Fruit fly (Drosophila melanogaster) whole organism, prepupa: ENCODE data around the gene gammaTub37C.

Experiments used
- Blimp-1 ChIP-seq: fragments of 200-800 bp; sonication (Bioruptor generic); optimal IDR thresholded peaks from 3 replicates; lab custom pipeline; 2017; ENCODE audit warnings: missing biosample characterization, missing genetic modification characterization, mild to moderate bottlenecking, moderate library complexity, missing genetic modification reagents
- CG11762 ChIP-seq: fragments of 200-800 bp; sonication (Bioruptor generic); optimal IDR thresholded peaks from 3 replicates; lab custom pipeline; 2016; ENCODE audit warnings: missing biosample characterization, missing genetic modification characterization; ENCODE audit not compliant: insufficient read depth
- CG11902 ChIP-seq: fragments of 200-800 bp; sonication (Bioruptor generic); optimal IDR thresholded peaks from 3 replicates; lab custom pipeline; 2016; ENCODE audit warnings: missing biosample characterization, missing genetic modification characterization
- CG15336 ChIP-seq: fragments of 200-800 bp; sonication (Bioruptor generic); IDR thresholded peaks from 2 replicates; pipeline ENCODE4 v1.3.6; 2022; ENCODE audit warnings: missing biosample characterization, missing genetic modification characterization
- CG1621 ChIP-seq: fragments of 200-800 bp; sonication (Bioruptor generic); optimal IDR thresholded peaks from 3 replicates; lab custom pipeline; 2018; ENCODE audit warnings: missing biosample characterization, mild to moderate bottlenecking, missing genetic modification characterization
- CG16779 ChIP-seq: fragments of 200-800 bp; sonication (Bioruptor generic); optimal IDR thresholded peaks from 3 replicates; lab custom pipeline; 2017; ENCODE audit warnings: missing biosample characterization, mild to moderate bottlenecking, missing genetic modification characterization
- CG3032 ChIP-seq: fragments of 200-800 bp; optimal IDR thresholded peaks from 2 replicates; lab custom pipeline; 2019; ENCODE audit warnings: missing biosample characterization, mild to moderate bottlenecking, missing genetic modification characterization, moderate library complexity
- CG32006 ChIP-seq: fragments of 200-800 bp; sonication (Bioruptor generic); optimal IDR thresholded peaks from 3 replicates; lab custom pipeline; 2017; ENCODE audit warnings: missing biosample characterization, mild to moderate bottlenecking, missing genetic modification characterization
- CG34406 ChIP-seq: fragments of 200-800 bp; sonication (Bioruptor generic); optimal IDR thresholded peaks from 3 replicates; lab custom pipeline; 2016; ENCODE audit warnings: missing biosample characterization, missing genetic modification characterization
- CG3919 ChIP-seq: fragments of 200-800 bp; sonication (Bioruptor generic); optimal IDR thresholded peaks from 3 replicates; lab custom pipeline; 2016; ENCODE audit warnings: missing biosample characterization, missing genetic modification characterization
- CG4318 ChIP-seq: fragments of 200-800 bp; sonication (Bioruptor generic); optimal IDR thresholded peaks from 3 replicates; lab custom pipeline; 2017; ENCODE audit warnings: missing biosample characterization, mild to moderate bottlenecking, missing genetic modification characterization
- CG6792 ChIP-seq: fragments of 200-800 bp; sonication (Bioruptor generic); optimal IDR thresholded peaks from 3 replicates; lab custom pipeline; 2016; ENCODE audit warnings: missing biosample characterization, missing genetic modification characterization
- CG6808 ChIP-seq: fragments of 200-800 bp; sonication (Bioruptor generic); optimal IDR thresholded peaks from 3 replicates; lab custom pipeline; 2017; ENCODE audit warnings: missing biosample characterization, missing genetic modification characterization, mild to moderate bottlenecking, moderate library complexity, missing genetic modification reagents
- CG6854 ChIP-seq: fragments of 200-800 bp; sonication (Bioruptor generic); optimal IDR thresholded peaks from 2 replicates; lab custom pipeline; 2017; ENCODE audit warnings: missing biosample characterization, mild to moderate bottlenecking, missing genetic modification characterization
- CG7368 ChIP-seq: fragments of 200-800 bp; sonication (Bioruptor generic); optimal IDR thresholded peaks from 3 replicates; lab custom pipeline; 2016; ENCODE audit warnings: missing biosample characterization, missing genetic modification characterization
- CG8632 ChIP-seq: fragments of 200-800 bp; sonication (Bioruptor generic); optimal IDR thresholded peaks from 3 replicates; lab custom pipeline; 2016; ENCODE audit warnings: missing biosample characterization, missing genetic modification characterization
- Eip75B ChIP-seq: fragments of 200-800 bp; sonication (Bioruptor generic); optimal IDR thresholded peaks from 3 replicates; lab custom pipeline; 2016; ENCODE audit warnings: missing biosample characterization, missing genetic modification characterization
- Eip78C ChIP-seq: fragments of 200-800 bp; sonication (Bioruptor generic); peaks from one replicate; lab custom pipeline; 2016; ENCODE audit warnings: missing biosample characterization, missing genetic modification characterization
- Eip93F ChIP-seq: fragments of 200-800 bp; sonication (Bioruptor generic); optimal IDR thresholded peaks from 2 replicates; lab custom pipeline; 2016; ENCODE audit warnings: missing biosample characterization, mild to moderate bottlenecking, missing genetic modification characterization
- Ets21C ChIP-seq: fragments of 200-800 bp; sonication (Bioruptor generic); optimal IDR thresholded peaks from 3 replicates; lab custom pipeline; 2016; ENCODE audit warnings: missing biosample characterization, missing genetic modification characterization
- Gug ChIP-seq: fragments of 200-800 bp; sonication (Bioruptor generic); IDR thresholded peaks from 2 replicates; pipeline ENCODE4 v1.3.6; 2022; ENCODE audit warnings: missing biosample characterization, missing genetic modification characterization
- Hr38 ChIP-seq: sonication (Bioruptor generic); optimal IDR thresholded peaks from 2 replicates; lab custom pipeline; 2016; ENCODE audit warnings: missing biosample characterization, missing genetic modification characterization
- Hr4 ChIP-seq: fragments of 200-800 bp; sonication (Bioruptor generic); optimal IDR thresholded peaks from 3 replicates; lab custom pipeline; 2016; ENCODE audit warnings: missing biosample characterization, missing genetic modification characterization
- Lpt ChIP-seq: fragments of 200-800 bp; sonication (Bioruptor generic); optimal IDR thresholded peaks from 3 replicates; lab custom pipeline; 2016; ENCODE audit warnings: missing biosample characterization, missing genetic modification characterization
- Met ChIP-seq: fragments of 200-800 bp; sonication (Bioruptor generic); optimal IDR thresholded peaks from 3 replicates; lab custom pipeline; 2016; ENCODE audit warnings: missing biosample characterization, missing genetic modification characterization
- OdsH ChIP-seq: fragments of 200-800 bp; sonication (Bioruptor generic); optimal IDR thresholded peaks from 3 replicates; lab custom pipeline; 2016; ENCODE audit warnings: missing biosample characterization, missing genetic modification characterization
- Smox ChIP-seq: fragments of 200-800 bp; sonication (Bioruptor generic); optimal IDR thresholded peaks from 3 replicates; lab custom pipeline; 2016; ENCODE audit warnings: missing biosample characterization, missing genetic modification characterization
- Sox102F ChIP-seq: fragments of 200-800 bp; sonication (Bioruptor generic); optimal IDR thresholded peaks from 2 replicates; lab custom pipeline; 2016; ENCODE audit warnings: missing biosample characterization, mild to moderate bottlenecking, missing genetic modification characterization
- Sox14 ChIP-seq: fragments of 200-800 bp; sonication (Bioruptor generic); optimal IDR thresholded peaks from 3 replicates; lab custom pipeline; 2016; ENCODE audit warnings: missing biosample characterization, missing genetic modification characterization
- Sox15 ChIP-seq: fragments of 200-800 bp; sonication (Bioruptor generic); optimal IDR thresholded peaks from 3 replicates; lab custom pipeline; 2016; ENCODE audit warnings: missing biosample characterization, missing genetic modification characterization
- achi ChIP-seq: fragments of 200-800 bp; sonication (Bioruptor generic); optimal IDR thresholded peaks from 3 replicates; lab custom pipeline; 2016; ENCODE audit warnings: missing biosample characterization, missing genetic modification characterization
- acj6 ChIP-seq: fragments of 200-800 bp; sonication (Bioruptor generic); optimal IDR thresholded peaks from 3 replicates; lab custom pipeline; 2016; ENCODE audit warnings: missing biosample characterization, missing genetic modification characterization
- cyc ChIP-seq: fragments of 200-800 bp; sonication (Bioruptor generic); optimal IDR thresholded peaks from 3 replicates; lab custom pipeline; 2016; ENCODE audit warnings: missing biosample characterization, missing genetic modification characterization
- dsx ChIP-seq: fragments of 200-800 bp; optimal IDR thresholded peaks from 3 replicates; lab custom pipeline; 2019; ENCODE audit warnings: missing biosample characterization, mild to moderate bottlenecking, missing genetic modification characterization, moderate library complexity; ENCODE audit not compliant: poor library complexity, severe bottlenecking
- esn ChIP-seq: fragments of 200-800 bp; sonication (Bioruptor generic); optimal IDR thresholded peaks from 2 replicates; lab custom pipeline; 2016; ENCODE audit warnings: missing biosample characterization, mild to moderate bottlenecking, missing genetic modification characterization, moderate library complexity
- fd59A ChIP-seq: fragments of 200-800 bp; sonication (Bioruptor generic); optimal IDR thresholded peaks from 2 replicates; lab custom pipeline; 2017; ENCODE audit warnings: missing biosample characterization, mild to moderate bottlenecking, missing genetic modification characterization, missing genetic modification reagents
- fd85E ChIP-seq: fragments of 200-800 bp; sonication (Bioruptor generic); optimal IDR thresholded peaks from 3 replicates; lab custom pipeline; 2016; ENCODE audit warnings: missing biosample characterization, missing genetic modification characterization
- fkh ChIP-seq: fragments of 200-800 bp; sonication (Bioruptor generic); optimal IDR thresholded peaks from 3 replicates; lab custom pipeline; 2017; ENCODE audit warnings: missing biosample characterization, mild to moderate bottlenecking, missing genetic modification characterization, moderate library complexity
- lz ChIP-seq: fragments of 200-800 bp; sonication (Bioruptor generic); optimal IDR thresholded peaks from 3 replicates; lab custom pipeline; 2016; ENCODE audit warnings: missing biosample characterization, missing genetic modification characterization
- pdm3 ChIP-seq: fragments of 200-800 bp; sonication (Bioruptor generic); optimal IDR thresholded peaks from 3 replicates; lab custom pipeline; 2016; ENCODE audit warnings: missing biosample characterization, missing genetic modification characterization
- spab ChIP-seq: fragments of 200-800 bp; sonication (Bioruptor generic); optimal IDR thresholded peaks from 2 replicates; lab custom pipeline; 2017; ENCODE audit warnings: missing biosample characterization, mild to moderate bottlenecking, missing genetic modification characterization, missing genetic modification reagents
- ss ChIP-seq, 2 experiments: fragments of 200-800 bp; sonication (Bioruptor generic); optimal IDR thresholded peaks; 2 replicates in 1 of 2; 3 replicates in 1 of 2; lab custom pipeline; 2017 to 2018; ENCODE audit warnings: mild to moderate bottlenecking in 2 of 2, missing biosample characterization in 2 of 2, missing genetic modification characterization in 2 of 2, moderate library complexity in 1 of 2
- svp ChIP-seq: fragments of 200-800 bp; sonication (Bioruptor generic); peaks from one replicate; lab custom pipeline; 2016; ENCODE audit warnings: missing biosample characterization, missing genetic modification characterization

The gammaTub37C gene

DNA sequence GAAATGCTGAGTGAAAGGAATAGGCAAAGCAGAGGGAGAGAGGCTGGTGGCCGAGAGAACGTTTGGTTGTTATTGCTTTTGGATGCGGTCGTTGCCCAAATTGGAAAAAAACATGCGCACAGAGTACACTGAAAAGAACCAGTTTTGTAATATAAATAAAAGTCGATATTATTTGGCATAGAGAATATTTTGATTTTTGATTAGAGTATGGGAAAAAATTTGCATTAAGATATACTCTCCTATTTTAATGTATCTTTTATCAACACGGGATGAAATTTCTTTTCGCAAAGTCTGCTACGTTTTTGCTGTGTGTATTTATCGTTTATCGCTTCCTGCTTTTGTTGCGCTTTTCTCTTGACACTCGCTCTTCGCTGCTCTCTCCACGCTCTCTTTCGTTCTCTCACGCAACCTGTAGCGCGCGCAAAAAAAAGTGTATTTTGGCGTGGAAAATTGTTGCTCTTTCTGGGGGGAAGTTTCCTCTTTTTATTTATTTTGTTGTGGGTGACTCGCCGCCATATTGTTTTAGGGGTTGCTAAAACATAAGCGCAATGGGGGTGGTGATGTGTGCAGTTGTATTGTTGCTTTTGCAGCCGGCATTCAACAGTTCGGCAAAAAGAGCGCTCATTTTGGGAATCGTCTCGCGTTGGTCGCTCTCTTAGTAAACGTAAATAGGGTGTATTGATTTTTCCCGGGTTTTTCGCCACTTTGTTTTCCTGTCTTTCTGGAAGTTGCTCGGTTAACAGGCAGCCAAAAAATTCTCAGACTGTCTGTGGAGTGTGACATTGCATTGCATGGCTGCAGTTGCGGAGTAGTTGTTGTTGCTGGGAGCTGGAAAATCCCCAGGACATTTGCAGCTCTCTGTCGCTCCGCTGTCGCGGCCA, 20.4 kb downstream of the gammaTub37C start (continued):
- peak; percentile 83 for TF ChIP-seq CG1621 (tag; lab: Kevin White, UChicago)
- TF ChIP-seq fd85E, result peak; percentile 83
- peak; percentile 89 for TF ChIP-seq CG6854 (GFP tag; lab: Kevin White, UChicago)
- TF ChIP-seq CG8632, result peak; percentile 92
- TF ChIP-seq Sox14 (GFP tag; lab: Kevin White, UChicago), result peak; percentile 96
- TF ChIP-seq Smox, result peak; percentile 97
- peak; percentile 72 for TF ChIP-seq fkh (GFP tag; lab: Kevin White, UChicago)
- peak; percentile 94 for TF ChIP-seq cyc
- TF ChIP-seq OdsH (GFP tag; lab: Kevin White, UChicago), result peak; percentile 97
- TF ChIP-seq CG16779 (tag; lab: Kevin White, UChicago), result peak; percentile 88
- TF ChIP-seq Lpt, result peak; percentile 96
- TF ChIP-seq CG7368 (GFP tag; lab: Kevin White, UChicago), result peak; percentile 95
- TF ChIP-seq fd59A (GFP tag; lab: Kevin White, UChicago), result peak; percentile 79
- peak; percentile 97 for TF ChIP-seq Eip75B (GFP tag; lab: Kevin White, UChicago)
- TF ChIP-seq Blimp-1 (GFP tag; lab: Kevin White, UChicago), result peak; percentile 76
- peak; percentile 98 for TF ChIP-seq svp (GFP tag; lab: Kevin White, UChicago)
- peak; percentile 82 for TF ChIP-seq Hr38 (GFP tag; lab: Kevin White, UChicago)
- peak; percentile 99 for TF ChIP-seq CG15336
- peak; percentile 97 for TF ChIP-seq esn (GFP tag; lab: Kevin White, UChicago)
- peak; percentile 94 for TF ChIP-seq CG11762 (GFP tag; lab: Kevin White, UChicago)
- peak; percentile 97 for TF ChIP-seq Gug (GFP tag; lab: Robert Waterston, UW)
- peak; percentile 85 for TF ChIP-seq Eip93F (GFP tag; lab: Kevin White, UChicago)
- peak; percentile 95 for TF ChIP-seq CG34406
- TF ChIP-seq acj6 (GFP tag; lab: Kevin White, UChicago), result peak; percentile 96
- peak; percentile 97 for TF ChIP-seq achi (GFP tag; lab: Kevin White, UChicago)
- TF ChIP-seq Met (GFP tag; lab: Kevin White, UChicago), result peak; percentile 97
- TF ChIP-seq pdm3, result peak; percentile 94
- TF ChIP-seq CG3919, result peak; percentile 97

DNA sequence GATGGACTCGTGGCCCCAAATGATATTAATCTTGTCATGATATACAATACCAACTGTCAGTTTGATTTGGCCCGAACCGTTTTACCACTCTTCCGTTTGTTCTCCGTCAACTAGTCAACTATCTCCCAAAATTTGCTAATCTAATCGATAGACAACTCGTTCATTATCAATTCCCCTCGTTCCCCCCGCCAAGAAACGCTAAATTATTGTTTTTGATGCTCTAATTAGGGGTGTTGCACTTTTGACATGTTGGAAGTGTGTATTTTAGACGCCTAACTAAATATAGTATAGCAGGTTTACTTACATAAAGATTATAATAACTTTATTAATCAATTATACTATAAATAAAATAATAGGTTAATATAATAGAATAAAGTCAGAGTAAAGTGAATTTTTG, 21.6 kb downstream of the gammaTub37C start:
- TF ChIP-seq CG15336 (no peak), dsx (no peak), CG6808 (GFP tag; lab: Kevin White, UChicago) (no peak), pdm3 (no peak), CG7368 (GFP tag; lab: Kevin White, UChicago) (no peak), fd59A (GFP tag; lab: Kevin White, UChicago) (no peak), CG16779 (tag; lab: Kevin White, UChicago) (no peak), CG3032 (tag; lab: Kevin White, UChicago) (no peak), Ets21C (GFP tag; lab: Kevin White, UChicago) (no peak), Gug (GFP tag; lab: Robert Waterston, UW) (no peak), Sox15 (GFP tag; lab: Kevin White, UChicago) (no peak), svp (GFP tag; lab: Kevin White, UChicago) (no peak), CG6792 (no peak)

DNA sequence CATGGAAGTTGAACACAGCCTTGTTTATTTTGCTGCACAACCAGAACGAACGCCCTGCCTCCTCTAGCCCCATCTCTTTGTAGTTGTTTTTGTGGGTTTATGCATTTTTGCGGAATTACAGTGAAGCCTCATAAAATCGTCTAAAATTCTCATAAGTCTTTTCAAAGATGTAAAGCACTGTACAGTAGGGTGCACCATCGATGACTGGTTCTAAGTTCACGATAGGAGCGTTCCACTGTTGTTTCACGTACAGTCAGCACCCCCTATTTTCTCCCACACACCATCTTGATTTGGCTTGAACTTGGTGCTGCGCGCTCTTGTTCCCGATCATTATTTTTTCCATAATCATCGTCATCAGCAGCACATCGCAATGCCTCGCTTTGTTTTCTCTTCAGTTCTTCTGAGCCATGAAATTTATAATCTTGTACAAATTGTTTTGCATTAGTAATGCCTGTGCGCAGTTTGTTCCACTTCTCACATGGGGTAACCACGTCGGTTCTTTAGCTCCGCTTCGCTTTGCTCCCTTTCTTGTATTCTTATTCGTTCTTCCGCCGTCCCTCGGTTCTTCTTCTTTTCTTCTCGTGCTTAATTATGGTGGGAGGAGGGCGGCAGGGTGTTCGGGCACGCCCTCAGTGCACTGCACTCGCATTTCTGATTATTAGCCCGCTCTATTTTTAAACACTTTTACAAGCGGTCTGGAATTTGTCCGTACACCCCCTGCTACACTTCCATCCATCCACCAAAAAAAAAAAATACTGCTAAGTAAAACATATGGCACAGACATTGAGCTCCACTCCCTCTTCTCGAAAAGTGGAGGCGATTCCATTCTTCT, 22.2 kb downstream of the gammaTub37C start:
- TF ChIP-seq CG6854 (GFP tag; lab: Kevin White, UChicago) (no peak), Ets21C (GFP tag; lab: Kevin White, UChicago) (no peak), CG4318 (no peak), CG6792 (no peak), lz (GFP tag; lab: Kevin White, UChicago) (no peak), Hr4 (peak; percentile 34), CG3032 (tag; lab: Kevin White, UChicago) (no peak), Eip75B (GFP tag; lab: Kevin White, UChicago) (no peak), ss (GFP tag; optimal IDR thresholded peaks at IDR 0.05; lab: Kevin White, UChicago) (peak in 1 of 2 experiments; percentile 23), Sox14 (GFP tag; lab: Kevin White, UChicago) (peak; percentile 48), CG7368 (GFP tag; lab: Kevin White, UChicago) (no peak), pdm3 (peak; percentile 6), Gug (GFP tag; lab: Robert Waterston, UW) (no peak), Eip78C (GFP tag; lab: Kevin White, UChicago) (peak; percentile 40), spab (GFP tag; lab: Kevin White, UChicago) (no peak), Met (GFP tag; lab: Kevin White, UChicago) (no peak), CG11902 (GFP tag; lab: Kevin White, UChicago) (no peak), CG32006 (GFP tag; lab: Kevin White, UChicago) (peak; percentile 37), svp (GFP tag; lab: Kevin White, UChicago) (peak; percentile 66), Sox102F (GFP tag; lab: Kevin White, UChicago) (no peak), Sox15 (GFP tag; lab: Kevin White, UChicago) (no peak), achi (GFP tag; lab: Kevin White, UChicago) (no peak)
